Fruit fly (Drosophila melanogaster) whole organism, embryonic: ENCODE data around the gene CG10300.

Source experiments
- Atf-2 ChIP-seq: fragments of 200-800 bp; sonication (Bioruptor generic); optimal IDR thresholded peaks from 2 replicates; lab custom pipeline; 2016; ENCODE audit warnings: missing biosample characterization, missing genetic modification characterization
- Awh ChIP-seq: fragments of 200-800 bp; sonication (Bioruptor generic); IDR thresholded peaks from 2 replicates; pipeline ENCODE4, ENCODE4 v1.3.6; 2022; ENCODE audit warnings: missing biosample characterization, missing genetic modification characterization
- CG11085 ChIP-seq: fragments of 200-800 bp; sonication (Bioruptor generic); IDR thresholded peaks from 2 replicates; pipeline ENCODE4 v1.3.6; 2022; ENCODE audit warnings: missing biosample characterization, missing genetic modification characterization
- CG11093 ChIP-seq: fragments of 200-800 bp; sonication (Bioruptor generic); IDR thresholded peaks from 3 replicates; pipeline ENCODE4 v1.3.6; 2022; ENCODE audit warnings: missing biosample characterization, missing genetic modification characterization
- CG11560 ChIP-seq: fragments of 200-800 bp; sonication (Bioruptor generic); IDR thresholded peaks from 3 replicates; pipeline ENCODE4 v1.3.6; 2022; ENCODE audit warnings: missing biosample characterization, missing genetic modification characterization
- CG15696 ChIP-seq: fragments of 200-800 bp; sonication (Bioruptor generic); optimal IDR thresholded peaks from 2 replicates; lab custom pipeline; 2019; ENCODE audit warnings: missing biosample characterization, mild to moderate bottlenecking, missing genetic modification characterization, moderate library complexity
- CG1603 ChIP-seq: fragments of 200-800 bp; sonication (Bioruptor generic); optimal IDR thresholded peaks from 2 replicates; lab custom pipeline; 2019; ENCODE audit warnings: missing biosample characterization, mild to moderate bottlenecking, missing genetic modification characterization, moderate library complexity
- CG17802 ChIP-seq: fragments of 200-800 bp; sonication (Bioruptor generic); optimal IDR thresholded peaks from 2 replicates; lab custom pipeline; 2018; ENCODE audit warnings: missing biosample characterization, mild to moderate bottlenecking, missing genetic modification characterization, moderate library complexity
- CG1832 ChIP-seq: fragments of 200-800 bp; sonication (Bioruptor generic); optimal IDR thresholded peaks from 2 replicates; lab custom pipeline; 2017; ENCODE audit warnings: missing biosample characterization, mild to moderate bottlenecking, missing genetic modification characterization, inconsistent platforms
- CG3065 ChIP-seq: fragments of 200-800 bp; sonication (Bioruptor generic); optimal IDR thresholded peaks from 2 replicates; lab custom pipeline; 2016; ENCODE audit warnings: missing biosample characterization, missing genetic modification characterization
- CG33557 ChIP-seq: fragments of 200-800 bp; sonication (Bioruptor generic); optimal IDR thresholded peaks from 2 replicates; lab custom pipeline; 2019; ENCODE audit warnings: missing biosample characterization, mild to moderate bottlenecking, missing genetic modification characterization, moderate library complexity
- CG6175 ChIP-seq: fragments of 200-800 bp; sonication (Bioruptor generic); IDR thresholded peaks from 3 replicates; pipeline ENCODE4 v1.3.6; 2022; ENCODE audit warnings: missing biosample characterization, missing genetic modification characterization
- CG6791 ChIP-seq: fragments of 200-800 bp; sonication (Bioruptor generic); IDR thresholded peaks from 3 replicates; pipeline ENCODE4 v1.3.6; 2022; ENCODE audit warnings: missing biosample characterization, missing genetic modification characterization; ENCODE audit not compliant: partially characterized antibody
- CG7745 ChIP-seq: fragments of 200-800 bp; sonication (Bioruptor generic); optimal IDR thresholded peaks from 2 replicates; lab custom pipeline; 2018; ENCODE audit warnings: missing biosample characterization, mild to moderate bottlenecking, missing genetic modification characterization, moderate library complexity
- CG7786 ChIP-seq: fragments of 200-800 bp; sonication (Bioruptor generic); optimal IDR thresholded peaks from 2 replicates; lab custom pipeline; 2016; ENCODE audit warnings: missing biosample characterization, missing genetic modification characterization
- CG8388 ChIP-seq: fragments of 200-800 bp; sonication (Bioruptor generic); optimal IDR thresholded peaks from 2 replicates; lab custom pipeline; 2019; ENCODE audit warnings: missing biosample characterization, mild to moderate bottlenecking, missing genetic modification characterization, moderate library complexity
- CG8478 ChIP-seq: fragments of >200 bp; optimal IDR thresholded peaks from 2 replicates; lab custom pipeline; 2018
- CG9932 ChIP-seq: fragments of 200-800 bp; sonication (Bioruptor generic); IDR thresholded peaks from 2 replicates; pipeline ENCODE4 v1.3.6; 2022; ENCODE audit warnings: missing biosample characterization, missing genetic modification characterization
- Fer3 ChIP-seq: fragments of 200-800 bp; sonication (Bioruptor generic); optimal IDR thresholded peaks from 2 replicates; lab custom pipeline; 2018; ENCODE audit warnings: missing biosample characterization, mild to moderate bottlenecking, missing genetic modification characterization, moderate library complexity
- HHEX ChIP-seq: fragments of 200-800 bp; sonication (Bioruptor generic); optimal IDR thresholded peaks from 3 replicates; lab custom pipeline; 2017; ENCODE audit warnings: missing biosample characterization, mild to moderate bottlenecking, missing genetic modification characterization, missing genetic modification reagents
- NC2α ChIP-seq: fragments of 200-800 bp; sonication (Bioruptor generic); optimal IDR thresholded peaks from 2 replicates; lab custom pipeline; 2016; ENCODE audit warnings: missing biosample characterization, missing genetic modification characterization
- Pdp1 ChIP-seq, 2 experiments: fragments of 200-800 bp; sonication (Bioruptor generic); optimal IDR thresholded peaks; 3 replicates each; lab custom pipeline; 2016; ENCODE audit warnings: missing biosample characterization in 2 of 2, missing genetic modification characterization in 2 of 2, mild to moderate bottlenecking in 1 of 2, moderate library complexity in 1 of 2
- Sry-β ChIP-seq: fragments of 200-800 bp; sonication (Bioruptor generic); optimal IDR thresholded peaks from 2 replicates; lab custom pipeline; 2018; ENCODE audit warnings: missing biosample characterization, mild to moderate bottlenecking, missing genetic modification characterization, moderate library complexity
- TFAM ChIP-seq: fragments of 200-800 bp; sonication (Bioruptor generic); optimal IDR thresholded peaks from 2 replicates; lab custom pipeline; 2017; ENCODE audit warnings: missing biosample characterization, missing genetic modification characterization, inconsistent platforms
- Vsx1 ChIP-seq: fragments of 200-800 bp; sonication (Bioruptor generic); optimal IDR thresholded peaks from 2 replicates; lab custom pipeline; 2017; ENCODE audit warnings: missing biosample characterization, mild to moderate bottlenecking, missing genetic modification characterization, missing genetic modification reagents
- ap ChIP-seq: fragments of 200-800 bp; sonication (Bioruptor generic); IDR thresholded peaks from 2 replicates; pipeline ENCODE4 v1.3.6; 2022; ENCODE audit warnings: missing biosample characterization, missing genetic modification characterization
- ash1 ChIP-seq: fragments of 200-800 bp; sonication (Bioruptor generic); optimal IDR thresholded peaks from 2 replicates; lab custom pipeline; 2018; ENCODE audit warnings: missing biosample characterization, mild to moderate bottlenecking, missing genetic modification characterization
- bbx ChIP-seq: fragments of 200-800 bp; sonication (Bioruptor generic); IDR thresholded peaks from 2 replicates; pipeline ENCODE4 v1.3.6; 2022; ENCODE audit warnings: missing biosample characterization, missing genetic modification characterization; ENCODE audit not compliant: partially characterized antibody
- cg ChIP-seq: fragments of 200-800 bp; sonication (Bioruptor generic); optimal IDR thresholded peaks from 3 replicates; lab custom pipeline; 2019; ENCODE audit warnings: missing biosample characterization, mild to moderate bottlenecking, missing genetic modification characterization, moderate library complexity
- chinmo ChIP-seq: fragments of 200-800 bp; sonication (Bioruptor generic); IDR thresholded peaks from 4 replicates; pipeline ENCODE4 v1.3.6; 2022; ENCODE audit warnings: missing biosample characterization, missing genetic modification characterization; ENCODE audit not compliant: partially characterized antibody
- chm ChIP-seq: fragments of 200-800 bp; sonication (Bioruptor generic); IDR thresholded peaks from 2 replicates; pipeline ENCODE4 v1.3.6; 2022; ENCODE audit warnings: missing biosample characterization, missing genetic modification characterization
- dmrt11E ChIP-seq: fragments of 200-800 bp; sonication (Bioruptor generic); optimal IDR thresholded peaks from 3 replicates; lab custom pipeline; 2018; ENCODE audit warnings: missing biosample characterization, mild to moderate bottlenecking, missing genetic modification characterization, moderate library complexity
- exex ChIP-seq: fragments of 200-800 bp; sonication (Bioruptor generic); optimal IDR thresholded peaks from 4 replicates; lab custom pipeline; 2018; ENCODE audit warnings: missing biosample characterization, mild to moderate bottlenecking, missing genetic modification characterization, moderate library complexity
- fd102C ChIP-seq: fragments of 200-800 bp; sonication (Bioruptor generic); optimal IDR thresholded peaks from 2 replicates; lab custom pipeline; 2018; ENCODE audit warnings: missing biosample characterization, mild to moderate bottlenecking, missing genetic modification characterization, moderate library complexity
- grau ChIP-seq: fragments of 200-800 bp; optimal IDR thresholded peaks from 3 replicates; lab custom pipeline; 2019; ENCODE audit warnings: missing biosample characterization, mild to moderate bottlenecking, missing genetic modification characterization, moderate library complexity
- hbn ChIP-seq: fragments of 200-800 bp; sonication (Bioruptor generic); IDR thresholded peaks from 2 replicates; pipeline ENCODE4 v1.3.6; 2022; ENCODE audit warnings: missing biosample characterization, missing genetic modification characterization; ENCODE audit not compliant: partially characterized antibody
- lmd ChIP-seq: fragments of 200-800 bp; sonication (Bioruptor generic); IDR thresholded peaks from 2 replicates; pipeline ENCODE4 v1.3.6; 2022; ENCODE audit warnings: missing biosample characterization, missing genetic modification characterization
- nau ChIP-seq: fragments of 200-800 bp; sonication (Bioruptor generic); optimal IDR thresholded peaks from 3 replicates; lab custom pipeline; 2017; ENCODE audit warnings: missing biosample characterization, mild to moderate bottlenecking, missing genetic modification characterization, missing genetic modification reagents
- phol ChIP-seq: fragments of 200-800 bp; sonication (Bioruptor generic); optimal IDR thresholded peaks from 3 replicates; lab custom pipeline; 2018; ENCODE audit warnings: missing biosample characterization, mild to moderate bottlenecking, missing genetic modification characterization, moderate library complexity
- pita ChIP-seq: fragments of 200-800 bp; sonication (Bioruptor generic); optimal IDR thresholded peaks from 2 replicates; lab custom pipeline; 2017; ENCODE audit warnings: missing biosample characterization, mild to moderate bottlenecking, missing genetic modification characterization
- pzg ChIP-seq: fragments of 200-800 bp; sonication (Bioruptor generic); optimal IDR thresholded peaks from 3 replicates; lab custom pipeline; 2018; ENCODE audit warnings: missing biosample characterization, mild to moderate bottlenecking, missing genetic modification characterization, moderate library complexity
- schlank ChIP-seq: fragments of 200-800 bp; sonication (Bioruptor generic); optimal IDR thresholded peaks from 2 replicates; lab custom pipeline; 2018; ENCODE audit warnings: missing biosample characterization, mild to moderate bottlenecking, missing genetic modification characterization
- sna ChIP-seq: fragments of 200-800 bp; sonication (Bioruptor generic); IDR thresholded peaks from 2 replicates; pipeline ENCODE4 v1.3.6; 2022; ENCODE audit warnings: missing biosample characterization, missing genetic modification characterization; ENCODE audit not compliant: partially characterized antibody
- ttk ChIP-seq: fragments of 200-800 bp; sonication (Bioruptor generic); IDR thresholded peaks from 2 replicates; pipeline ENCODE4 v2.1.2; 2022; ENCODE audit warnings: missing biosample characterization, missing genetic modification characterization
- unc-4 ChIP-seq: fragments of 200-800 bp; sonication (Bioruptor generic); IDR thresholded peaks from 2 replicates; pipeline ENCODE4 v1.3.6; 2022; ENCODE audit warnings: missing biosample characterization, missing genetic modification characterization; ENCODE audit not compliant: partially characterized antibody
- vfl ChIP-seq: fragments of 200-800 bp; sonication (Bioruptor generic); optimal IDR thresholded peaks from 2 replicates; lab custom pipeline; 2016; ENCODE audit warnings: missing biosample characterization, missing genetic modification characterization
- wek ChIP-seq: fragments of 200-800 bp; sonication (Bioruptor generic); optimal IDR thresholded peaks from 3 replicates; lab custom pipeline; 2018; ENCODE audit warnings: missing biosample characterization, mild to moderate bottlenecking, missing genetic modification characterization, moderate library complexity
- zfh2 ChIP-seq: fragments of 200-800 bp; sonication (Bioruptor generic); optimal IDR thresholded peaks from 2 replicates; lab custom pipeline; 2016; ENCODE audit warnings: missing biosample characterization, missing genetic modification characterization

CG10300 gene

dm6 chr3R:23760219-23761018 lies 49.1 kb downstream of the CG10300 start, which contains the start of gene SdhD (continued):
- TF ChIP-seq CG11560, result no peak
- TF ChIP-seq CG33557 (GFP tag; lab: Kevin White, UChicago), result no peak
- TF ChIP-seq chinmo (GFP tag; lab: Robert Waterston, UW), result no peak
- TF ChIP-seq sna (GFP tag; lab: Robert Waterston, UW), result peak; percentile 44
- TF ChIP-seq fd102C (GFP tag; lab: Kevin White, UChicago), result no peak
- no peak for TF ChIP-seq CG15696 (tag; lab: Kevin White, UChicago)
- peak; percentile 64; the same call in 1 of the 2 replicates for TF ChIP-seq bbx (GFP tag; lab: Robert Waterston, UW)
- no peak for TF ChIP-seq Awh (GFP tag; lab: Robert Waterston, UW)
- no peak for TF ChIP-seq CG8478
- TF ChIP-seq zfh2 (GFP tag; lab: Kevin White, UChicago), result peak; percentile 53
- no peak for TF ChIP-seq ttk (GFP tag; lab: Robert Waterston, UW)
- no peak for TF ChIP-seq ap (GFP tag; lab: Robert Waterston, UW)
- TF ChIP-seq Fer3 (tag; lab: Kevin White, UChicago), result no peak
- TF ChIP-seq CG11093, result no peak
- TF ChIP-seq Pdp1 (GFP tag; optimal IDR thresholded peaks at IDR 0.05; lab: Kevin White, UChicago), result peak; percentile 15 to 98
- TF ChIP-seq phol (tag; lab: Kevin White, UChicago), result no peak
- no peak for TF ChIP-seq CG11085
- TF ChIP-seq wek (GFP tag; lab: Kevin White, UChicago), result peak; percentile 27
- TF ChIP-seq pzg (GFP tag; lab: Kevin White, UChicago), result peak; percentile 58
- no peak for TF ChIP-seq Sry-β (GFP tag; lab: Kevin White, UChicago)
- no peak for TF ChIP-seq nau (GFP tag; lab: Kevin White, UChicago)
- no peak for TF ChIP-seq NC2α (GFP tag; lab: Kevin White, UChicago)
- TF ChIP-seq ash1 (GFP tag; lab: Kevin White, UChicago), result no peak
- TF ChIP-seq hbn (GFP tag; lab: Robert Waterston, UW), result peak; percentile 47; the same call in 1 of the 2 replicates
- TF ChIP-seq CG8388 (GFP tag; lab: Kevin White, UChicago), result no peak
- TF ChIP-seq dmrt11E (tag; lab: Kevin White, UChicago), result no peak
- no peak for TF ChIP-seq CG7786 (GFP tag; lab: Kevin White, UChicago)
- TF ChIP-seq vfl, result peak; percentile 53
- TF ChIP-seq Vsx1, result peak; percentile 46
- no peak for TF ChIP-seq TFAM
- 0 out of 3 replicates have a peak, but pooled peaks have one; percentile 28 for TF ChIP-seq CG6791
- TF ChIP-seq Atf-2 (GFP tag; lab: Kevin White, UChicago), result no peak
- TF ChIP-seq CG1603 (tag; lab: Kevin White, UChicago), result peak; percentile 85
- TF ChIP-seq schlank (tag; lab: Kevin White, UChicago), result no peak
- no peak for TF ChIP-seq CG6175
- TF ChIP-seq CG9932 (GFP tag; lab: Robert Waterston, UW), result peak; percentile 56
- TF ChIP-seq exex (tag; lab: Kevin White, UChicago), result peak; percentile 27
- TF ChIP-seq cg (GFP tag; lab: Kevin White, UChicago), result no peak
- no peak for TF ChIP-seq CG7745 (tag; lab: Kevin White, UChicago)
- TF ChIP-seq pita (GFP tag; lab: Kevin White, UChicago), result no peak
- TF ChIP-seq CG3065 (GFP tag; lab: Kevin White, UChicago), result no peak
- peak; percentile 10 for TF ChIP-seq grau (tag; lab: Kevin White, UChicago)
- TF ChIP-seq CG17802, result no peak
- no peak for TF ChIP-seq lmd
- peak; percentile 48 for TF ChIP-seq unc-4 (GFP tag; lab: Robert Waterston, UW)
- no peak for TF ChIP-seq CG1832 (GFP tag; lab: Kevin White, UChicago)
- TF ChIP-seq chm (GFP tag; lab: Robert Waterston, UW), result no peak
- TF ChIP-seq HHEX (GFP tag; lab: Kevin White, UChicago), result no peak
